Fruit fly (Drosophila melanogaster) whole organism, embryonic: Measurements from ENCODE around the gene bsh.

ENCODE experiments used
- Usf ChIP-seq: fragments of 200-800 bp; sonication (Bioruptor generic); optimal IDR thresholded peaks from 2 replicates; lab custom pipeline; 2017; ENCODE audit warnings: missing genotype, missing biosample characterization, missing genetic modification characterization
- her ChIP-seq: fragments of 200-800 bp; sonication (Bioruptor generic); optimal IDR thresholded peaks from 2 replicates; lab custom pipeline; 2016; ENCODE audit warnings: missing biosample characterization, missing genetic modification characterization
- pnt ChIP-seq: fragments of 200-800 bp; sonication (Bioruptor generic); optimal IDR thresholded peaks from 3 replicates; lab custom pipeline; 2016; ENCODE audit warnings: missing biosample characterization, missing genetic modification characterization

DNA sequence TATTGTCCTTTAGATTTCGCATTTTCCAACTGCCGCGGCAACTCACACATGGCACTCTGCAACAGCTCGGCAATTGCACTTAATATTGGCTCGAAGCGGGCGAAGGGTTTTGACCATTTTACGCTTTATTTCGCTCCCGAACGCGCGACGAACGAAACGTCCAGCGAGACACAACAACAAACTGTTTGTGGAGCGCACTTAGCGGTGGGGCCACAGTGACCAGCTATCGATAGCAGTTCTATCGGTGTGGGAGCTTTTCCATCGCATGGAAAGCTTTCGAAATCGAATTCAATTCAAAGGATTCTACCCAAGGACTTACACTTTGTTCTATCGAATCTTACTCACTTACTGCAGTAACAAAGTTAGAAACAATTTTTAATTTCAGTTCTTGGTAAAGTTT is 12.2 kb downstream of the bsh start, which contains the start of gene CG10631:
- TF ChIP-seq Usf (GFP tag; lab: Kevin White, UChicago): no peak
- TF ChIP-seq pnt (GFP tag; lab: Kevin White, UChicago): no peak
- TF ChIP-seq her (GFP tag; lab: Kevin White, UChicago): no peak
